Worm (Caenorhabditis elegans): ENCODE results near the gene skpo-2.
"Not testable (repeated sequence)": the region's sequence is repeated elsewhere in the genome, so short reads cannot be mapped to it uniquely, and the experiment has no call there.

Gene skpo-2

DNA sequence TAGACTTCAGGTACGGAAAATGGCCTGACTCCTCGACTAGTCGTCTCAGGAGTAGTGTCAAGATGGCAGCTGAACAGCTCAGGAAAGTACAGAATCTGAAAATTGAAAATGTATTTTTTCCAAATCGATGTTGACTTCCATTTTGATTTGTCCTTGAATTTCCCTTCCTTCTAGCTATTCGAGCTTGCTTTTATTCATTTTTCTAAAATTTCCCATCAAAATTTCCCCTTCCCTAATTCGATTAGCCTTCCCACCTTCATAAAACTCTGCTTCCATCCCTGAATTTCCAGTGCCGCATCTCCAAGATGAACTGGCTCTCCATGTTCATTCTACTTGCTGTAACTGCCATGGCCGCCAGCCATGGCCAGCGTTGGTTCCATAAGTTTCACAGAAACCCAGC lies 36.5 kb upstream of the skpo-2 start, which contains the start of gene Y49F6B.6:
Gene Y49F6B.6, plus strand, starts transcription at position 301 of the 400 bp plus-strand sequence.
- TF ChIP-seq rnt-1 (tag; optimal IDR thresholded peaks at IDR 0.05) (no peak), vab-15 (tag; optimal IDR thresholded peaks at IDR 0.05) (no peak), sup-37 (GFP tag; optimal IDR thresholded peaks at IDR 0.05) (no peak), nhr-11 (tag; optimal IDR thresholded peaks at IDR 0.05) (no peak), isw-1 (GFP tag; IDR thresholded peaks at IDR 0.05) (no peak), ztf-11 (tag; optimal IDR thresholded peaks at IDR 0.05) (no peak), ceh-90 (tag; optimal IDR thresholded peaks at IDR 0.05) (no peak), sox-4 (tag; optimal IDR thresholded peaks at IDR 0.05) (no peak), ets-5 (GFP tag; IDR thresholded peaks at IDR 0.05) (no peak), ceh-63 (GFP tag; optimal IDR thresholded peaks at IDR 0.05) (no peak), jun-1 (tag; optimal IDR thresholded peaks at IDR 0.05) (no peak), grh-1 (GFP tag; IDR thresholded peaks at IDR 0.05) (no peak), egl-27 (tag; optimal IDR thresholded peaks at IDR 0.05) (no peak)

DNA sequence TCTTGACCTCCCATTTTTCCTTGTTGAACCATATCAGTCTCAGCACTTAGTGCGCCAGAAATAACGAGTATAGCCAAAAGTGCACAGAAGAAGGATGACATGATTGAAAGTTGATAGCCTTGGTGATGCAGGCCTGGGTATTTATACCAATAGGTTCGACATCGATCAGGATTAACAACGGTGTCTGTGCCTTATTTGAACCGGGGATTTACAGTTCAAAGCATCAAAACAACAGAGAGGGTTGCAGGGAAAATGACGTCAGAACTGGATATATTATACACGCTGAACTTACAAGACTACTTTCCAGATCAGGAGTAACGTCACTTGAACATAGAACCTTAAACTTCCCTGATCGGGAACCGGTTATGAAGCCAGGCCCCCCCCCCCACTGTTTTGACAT lies 36.0 kb upstream of the skpo-2 start, which contains the start of gene Y49F6B.12:
Gene Y49F6B.12, minus strand, starts transcription at position 101 of the 400 bp plus-strand sequence.
- TF ChIP-seq nhr-12 (tag; optimal IDR thresholded peaks at IDR 0.05) (no peak), lin-13 (GFP tag; optimal IDR thresholded peaks at IDR 0.05) (no peak), Y116A8C.19 (tag; optimal IDR thresholded peaks at IDR 0.05; ENCODE audit: borderline replicate concordance) (no peak)

DNA sequence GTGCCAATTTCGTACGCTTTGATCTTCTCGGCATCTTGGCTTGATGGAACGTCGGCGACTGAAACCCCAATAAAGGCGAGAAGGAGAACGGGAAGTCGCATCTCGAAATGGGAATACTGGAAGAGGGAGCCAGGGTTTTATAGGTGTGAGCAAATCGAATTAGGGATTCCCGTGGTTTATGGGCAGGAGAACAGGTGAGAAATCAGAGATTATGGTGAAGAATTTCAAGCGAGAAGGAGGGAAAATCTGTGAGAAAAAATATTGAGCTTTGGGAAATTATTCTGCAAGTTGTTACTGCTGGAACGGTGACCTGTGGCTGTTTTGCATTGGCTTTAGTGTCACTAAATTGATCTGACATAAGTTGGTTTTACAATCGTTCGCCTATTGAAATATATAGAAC lies 35.3 kb upstream of the skpo-2 start, which contains the start of gene Y49F6B.13:
Gene Y49F6B.13, minus strand, starts transcription at position 101 of the 400 bp plus-strand sequence.
- TF ChIP-seq unc-86 (tag; optimal IDR thresholded peaks at IDR 0.05): no peak
- TF ChIP-seq efl-1 (optimal IDR thresholded peaks at IDR 0.05): no peak
- peak in 1 of 2 experiments; percentile 47 for TF ChIP-seq efl-1 (GFP tag; optimal IDR thresholded peaks at IDR 0.05 in 1 of 2)
- TF ChIP-seq nhr-85 (tag): no peak
- no peak for TF ChIP-seq hlh-4 (tag; optimal IDR thresholded peaks at IDR 0.05)
- TF ChIP-seq lin-35 (GFP tag; optimal IDR thresholded peaks at IDR 0.05): no peak
- no peak for TF ChIP-seq nhr-12 (tag; optimal IDR thresholded peaks at IDR 0.05)
- no peak for TF ChIP-seq elt-2 (tag; optimal IDR thresholded peaks at IDR 0.05)

DNA sequence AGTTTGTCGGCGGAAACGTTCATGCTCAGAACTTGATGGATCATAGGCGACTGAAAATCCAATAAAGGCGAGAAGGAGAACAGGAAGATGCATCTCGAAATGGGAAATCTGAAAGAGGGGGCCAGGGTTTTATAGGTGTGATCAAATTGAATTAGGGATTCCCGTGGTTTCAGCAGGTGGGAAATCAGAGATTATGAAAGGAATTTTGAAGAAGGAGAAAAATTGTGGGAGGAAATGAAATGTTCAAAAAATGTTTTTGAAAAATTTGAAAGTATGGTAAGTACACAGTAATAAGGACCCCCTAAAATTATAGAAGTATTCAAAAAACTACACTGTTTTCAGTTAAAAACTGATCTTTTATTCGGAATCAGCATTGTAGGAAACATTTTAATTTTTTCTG lies 34.2 kb upstream of the skpo-2 start, which contains the start of gene Y49F6B.20:
Gene Y49F6B.20, minus strand, starts transcription at position 101 of the 400 bp plus-strand sequence.
- TF ChIP-seq lin-15B (tag; optimal IDR thresholded peaks at IDR 0.05) (no peak), vab-15 (tag; optimal IDR thresholded peaks at IDR 0.05) (no peak), zip-4 (GFP tag; optimal IDR thresholded peaks at IDR 0.05) (no peak), fkh-8 (tag; optimal IDR thresholded peaks at IDR 0.05) (no peak), lsy-2 (tag; optimal IDR thresholded peaks at IDR 0.05) (no peak), nhr-237 (tag; optimal IDR thresholded peaks at IDR 0.05) (no peak), elt-2 (tag; optimal IDR thresholded peaks at IDR 0.05) (no peak), unc-62 (GFP tag; optimal IDR thresholded peaks at IDR 0.05) (no peak), irx-1 (tag; optimal IDR thresholded peaks at IDR 0.05) (no peak)

DNA sequence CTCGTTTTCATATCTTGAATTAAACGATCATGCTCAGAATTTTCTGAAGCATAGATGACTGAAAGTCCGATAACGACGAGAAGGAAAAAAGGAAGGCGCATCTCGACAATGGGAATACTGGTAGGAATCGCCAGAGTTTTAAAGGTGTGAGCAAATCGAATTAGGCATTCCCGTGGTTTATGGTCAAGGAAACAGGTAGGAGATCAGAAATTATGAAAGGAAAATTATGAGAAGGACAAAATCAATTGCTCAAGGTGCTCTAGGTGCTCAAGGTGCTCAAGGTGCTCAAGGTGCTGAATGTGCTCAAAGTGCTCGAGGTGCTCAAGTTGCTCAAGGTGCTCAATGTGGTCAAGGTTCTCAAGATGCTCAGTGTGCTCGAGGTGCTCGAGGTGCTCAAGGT lies 28.3 kb upstream of the skpo-2 start, which contains the start of gene C16C8.10:
Gene C16C8.10, minus strand, starts transcription at position 101 of the 400 bp plus-strand sequence.
- not testable (repeated sequence) for TF ChIP-seq unc-30 (tag; optimal IDR thresholded peaks at IDR 0.05); lin-13 (GFP tag; optimal IDR thresholded peaks at IDR 0.05); aha-1 (tag; optimal IDR thresholded peaks at IDR 0.05)

DNA sequence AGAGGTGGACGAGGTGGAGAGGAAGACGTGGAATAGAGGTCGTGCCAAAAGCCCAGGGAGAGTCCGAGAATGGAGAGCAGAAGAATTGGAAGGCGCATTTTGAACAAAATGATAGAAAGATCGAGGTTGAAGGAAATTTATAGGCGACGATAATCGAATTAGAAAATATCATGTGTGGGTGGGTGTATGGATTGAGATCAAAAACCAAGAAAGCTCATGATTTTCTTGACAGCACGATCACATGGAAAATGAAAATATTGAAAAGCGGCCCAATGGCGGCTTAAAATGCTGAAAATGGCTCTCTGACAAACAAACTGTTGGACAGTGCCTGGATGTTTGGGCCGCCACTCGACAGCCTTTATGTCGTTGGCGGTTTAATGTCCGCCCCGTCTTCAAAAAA lies 26.8 kb upstream of the skpo-2 start, which contains the start of gene C16C8.9:
Gene C16C8.9, minus strand, starts transcription at position 101 of the 400 bp plus-strand sequence.
- TF ChIP-seq ceh-90 (tag; optimal IDR thresholded peaks at IDR 0.05) (no peak), lsy-2 (tag; optimal IDR thresholded peaks at IDR 0.05) (no peak), mdl-1 (tag; optimal IDR thresholded peaks at IDR 0.05) (no peak), blmp-1 (tag; optimal IDR thresholded peaks at IDR 0.05) (no peak), unc-86 (tag; optimal IDR thresholded peaks at IDR 0.05) (no peak), C34B4.2 (tag; optimal IDR thresholded peaks at IDR 0.05) (no peak), tbx-2 (tag; optimal IDR thresholded peaks at IDR 0.05) (no peak)

All from whole organism, L1 larva.